Fruit fly (Drosophila melanogaster) whole organism, embryonic: ENCODE data around the gene Torsin.

Experiments used
- Abd-B ChIP-seq: fragments of 200-800 bp; sonication (Bioruptor generic); optimal IDR thresholded peaks from 2 replicates; lab custom pipeline; 2018; ENCODE audit warnings: missing biosample characterization, mild to moderate bottlenecking, missing genetic modification characterization, moderate library complexity
- Awh ChIP-seq: fragments of 200-800 bp; sonication (Bioruptor generic); IDR thresholded peaks from 2 replicates; pipeline ENCODE4, ENCODE4 v1.3.6; 2022; ENCODE audit warnings: missing biosample characterization, missing genetic modification characterization
- CG10565 ChIP-seq: fragments of 200-800 bp; sonication (Bioruptor generic); optimal IDR thresholded peaks from 3 replicates; lab custom pipeline; 2016; ENCODE audit warnings: missing biosample characterization, mild to moderate bottlenecking, missing genetic modification characterization
- CG10959 ChIP-seq: fragments of 200-800 bp; sonication (Bioruptor generic); IDR thresholded peaks from 2 replicates; pipeline ENCODE4 v1.3.6; 2022; ENCODE audit warnings: missing biosample characterization, missing genetic modification characterization
- CG12155 ChIP-seq: fragments of 200-800 bp; sonication (Bioruptor generic); optimal IDR thresholded peaks from 3 replicates; lab custom pipeline; 2016; ENCODE audit warnings: missing biosample characterization, missing genetic modification characterization
- CG12219 ChIP-seq: fragments of 200-800 bp; sonication (Bioruptor generic); optimal IDR thresholded peaks from 3 replicates; lab custom pipeline; 2018; ENCODE audit warnings: missing biosample characterization, mild to moderate bottlenecking, missing genetic modification characterization
- CG14710 ChIP-seq: fragments of 200-800 bp; sonication (Bioruptor generic); optimal IDR thresholded peaks from 3 replicates; lab custom pipeline; 2019; ENCODE audit warnings: missing biosample characterization, mild to moderate bottlenecking, missing genetic modification characterization, moderate library complexity
- CG17361 ChIP-seq: fragments of 200-800 bp; sonication (Bioruptor generic); IDR thresholded peaks from 3 replicates; pipeline ENCODE4 v1.3.6; 2022; ENCODE audit warnings: missing biosample characterization, missing genetic modification characterization
- CG1792 ChIP-seq: fragments of 200-800 bp; sonication (Bioruptor generic); optimal IDR thresholded peaks from 2 replicates; lab custom pipeline; 2016; ENCODE audit warnings: missing biosample characterization, missing genetic modification characterization
- CG2889 ChIP-seq: fragments of 200-800 bp; sonication (Bioruptor generic); IDR thresholded peaks from 3 replicates; pipeline ENCODE4 v1.3.6; 2022; ENCODE audit warnings: missing biosample characterization, missing genetic modification characterization
- CG31388 ChIP-seq: fragments of 200-800 bp; sonication (Bioruptor generic); optimal IDR thresholded peaks from 2 replicates; lab custom pipeline; 2016; ENCODE audit warnings: missing biosample characterization, missing genetic modification characterization
- CG3407 ChIP-seq: fragments of 200-800 bp; sonication (Bioruptor generic); optimal IDR thresholded peaks from 2 replicates; lab custom pipeline; 2018; ENCODE audit warnings: missing biosample characterization, mild to moderate bottlenecking, missing genetic modification characterization
- CG34376 ChIP-seq: fragments of 200-800 bp; sonication (Bioruptor generic); optimal IDR thresholded peaks from 2 replicates; lab custom pipeline; 2018; ENCODE audit warnings: missing biosample characterization, mild to moderate bottlenecking, missing genetic modification characterization
- CG4282 ChIP-seq: fragments of 200-800 bp; sonication (Bioruptor generic); optimal IDR thresholded peaks from 2 replicates; lab custom pipeline; 2016; ENCODE audit warnings: missing biosample characterization, missing genetic modification characterization
- CG7357 ChIP-seq: fragments of 200-800 bp; sonication (Bioruptor generic); IDR thresholded peaks from 3 replicates; pipeline ENCODE4 v1.3.6; 2022; ENCODE audit warnings: missing biosample characterization, missing genetic modification characterization
- CG7556 ChIP-seq: fragments of 200-800 bp; sonication (Bioruptor generic); optimal IDR thresholded peaks from 2 replicates; lab custom pipeline; 2017; ENCODE audit warnings: missing biosample characterization, mild to moderate bottlenecking, missing genetic modification characterization
- CG7963 ChIP-seq: fragments of 200-800 bp; sonication (Bioruptor generic); IDR thresholded peaks from 3 replicates; pipeline ENCODE4 v1.3.6; 2022; ENCODE audit warnings: missing biosample characterization, missing genetic modification characterization; ENCODE audit not compliant: partially characterized antibody
- CG8765 ChIP-seq: fragments of 200-800 bp; sonication (Bioruptor generic); IDR thresholded peaks from 2 replicates; pipeline ENCODE4 v1.3.6; 2022; ENCODE audit warnings: missing biosample characterization, missing genetic modification characterization
- D19A ChIP-seq: fragments of 200-800 bp; optimal IDR thresholded peaks from 3 replicates; lab custom pipeline; 2019; ENCODE audit warnings: missing biosample characterization, mild to moderate bottlenecking, missing genetic modification characterization, moderate library complexity
- Deaf1 ChIP-seq: fragments of 200-800 bp; optimal IDR thresholded peaks from 3 replicates; lab custom pipeline; 2019; ENCODE audit warnings: missing biosample characterization, mild to moderate bottlenecking, missing genetic modification characterization, moderate library complexity
- Fer3 ChIP-seq: fragments of 200-800 bp; sonication (Bioruptor generic); optimal IDR thresholded peaks from 2 replicates; lab custom pipeline; 2018; ENCODE audit warnings: missing biosample characterization, mild to moderate bottlenecking, missing genetic modification characterization, moderate library complexity
- Hmx ChIP-seq: fragments of 200-800 bp; sonication (Bioruptor generic); optimal IDR thresholded peaks from 2 replicates; lab custom pipeline; 2016; ENCODE audit warnings: missing biosample characterization, missing genetic modification characterization
- Hr39 ChIP-seq: fragments of >200 bp; optimal IDR thresholded peaks from 2 replicates; lab custom pipeline; 2017
- Kr ChIP-seq: fragments of 200-800 bp; sonication (Bioruptor generic); optimal IDR thresholded peaks from 2 replicates; lab custom pipeline; 2017; ENCODE audit warnings: missing biosample characterization, mild to moderate bottlenecking, missing genetic modification characterization
- NC2α ChIP-seq: fragments of 200-800 bp; sonication (Bioruptor generic); optimal IDR thresholded peaks from 2 replicates; lab custom pipeline; 2016; ENCODE audit warnings: missing biosample characterization, missing genetic modification characterization
- NK7.1 ChIP-seq: fragments of 200-800 bp; sonication (Bioruptor generic); optimal IDR thresholded peaks from 3 replicates; lab custom pipeline; 2016; ENCODE audit warnings: missing biosample characterization, missing genetic modification characterization
- Optix ChIP-seq: fragments of 200-800 bp; sonication (Bioruptor generic); IDR thresholded peaks from 3 replicates; pipeline ENCODE4 v1.3.6; 2022; ENCODE audit warnings: missing biosample characterization, missing genetic modification characterization
- PHDP ChIP-seq: fragments of 200-800 bp; sonication (Bioruptor generic); optimal IDR thresholded peaks from 3 replicates; lab custom pipeline; 2018; ENCODE audit warnings: missing biosample characterization, mild to moderate bottlenecking, missing genetic modification characterization, moderate library complexity
- Ravus ChIP-seq: fragments of 200-800 bp; sonication (Bioruptor generic); IDR thresholded peaks from 2 replicates; pipeline ENCODE4 v1.3.6; 2022; ENCODE audit warnings: missing biosample characterization, missing genetic modification characterization
- br ChIP-seq: fragments of >200 bp; optimal IDR thresholded peaks from 2 replicates; lab custom pipeline; 2017
- cato ChIP-seq: fragments of 200-800 bp; sonication (Bioruptor generic); optimal IDR thresholded peaks from 2 replicates; lab custom pipeline; 2016; ENCODE audit warnings: missing biosample characterization, missing genetic modification characterization, borderline replicate concordance
- chinmo ChIP-seq: fragments of 200-800 bp; sonication (Bioruptor generic); IDR thresholded peaks from 4 replicates; pipeline ENCODE4 v1.3.6; 2022; ENCODE audit warnings: missing biosample characterization, missing genetic modification characterization; ENCODE audit not compliant: partially characterized antibody
- disco-r ChIP-seq: fragments of 200-800 bp; sonication (Bioruptor generic); optimal IDR thresholded peaks from 2 replicates; lab custom pipeline; 2016; ENCODE audit warnings: missing biosample characterization, missing genetic modification characterization
- ems ChIP-seq: fragments of 200-800 bp; sonication (Bioruptor generic); optimal IDR thresholded peaks from 3 replicates; lab custom pipeline; 2016; ENCODE audit warnings: missing biosample characterization, missing genetic modification characterization
- fru ChIP-seq: fragments of >200 bp; optimal IDR thresholded peaks from 2 replicates; lab custom pipeline; 2017
- gcm ChIP-seq: fragments of 200-800 bp; sonication (Bioruptor generic); optimal IDR thresholded peaks from 2 replicates; lab custom pipeline; 2019; ENCODE audit warnings: missing biosample characterization, mild to moderate bottlenecking, missing genetic modification characterization, moderate library complexity
- gt ChIP-seq: fragments of 200-800 bp; sonication (Bioruptor generic); IDR thresholded peaks from 2 replicates; pipeline ENCODE4 v1.3.6; 2022; ENCODE audit warnings: missing biosample characterization, missing genetic modification characterization
- insv ChIP-seq, 2 experiments: fragments of 200-800 bp; sonication (Bioruptor generic); optimal IDR thresholded peaks; 3 replicates each; lab custom pipeline; 2016 to 2018; ENCODE audit warnings: missing biosample characterization in 2 of 2, missing genetic modification characterization in 2 of 2
- odd ChIP-seq: fragments of 200-800 bp; sonication (Bioruptor generic); optimal IDR thresholded peaks from 2 replicates; lab custom pipeline; 2017; ENCODE audit warnings: missing biosample characterization, mild to moderate bottlenecking, missing genetic modification characterization
- pan ChIP-seq, 4 experiments: fragments of >200 bp in 3 of 4; fragments of 200-800 bp in 1 of 4; sonication (Bioruptor generic) in 1 of 4; optimal IDR thresholded peaks in 3 of 4; IDR thresholded peaks in 1 of 4; 2 replicates each; pipeline versions ENCODE4 v1.3.6 to Lab custom; 2017 to 2022; ENCODE audit warnings: missing biosample characterization in 2 of 4, missing genetic modification characterization in 2 of 4, mixed read lengths in 1 of 4
- pum ChIP-seq: fragments of 200-800 bp; sonication (Bioruptor generic); optimal IDR thresholded peaks from 2 replicates; lab custom pipeline; 2016; ENCODE audit warnings: missing biosample characterization, missing genetic modification characterization
- schlank ChIP-seq: fragments of 200-800 bp; sonication (Bioruptor generic); optimal IDR thresholded peaks from 2 replicates; lab custom pipeline; 2018; ENCODE audit warnings: missing biosample characterization, mild to moderate bottlenecking, missing genetic modification characterization
- seq ChIP-seq: fragments of 200-800 bp; sonication (Bioruptor generic); IDR thresholded peaks from 2 replicates; pipeline ENCODE4 v1.3.6; 2022; ENCODE audit warnings: missing biosample characterization, missing genetic modification characterization
- slbo ChIP-seq: fragments of 200-800 bp; sonication (Bioruptor generic); IDR thresholded peaks from 2 replicates; pipeline ENCODE4 v1.3.6; 2022; ENCODE audit warnings: missing biosample characterization, missing genetic modification characterization
- tgo ChIP-seq: fragments of 200-800 bp; sonication (Bioruptor generic); IDR thresholded peaks from 3 replicates; pipeline ENCODE4 v1.3.6; 2022; ENCODE audit warnings: missing biosample characterization, missing genetic modification characterization
- tll ChIP-seq, 2 experiments: fragments of 200-800 bp in 1 of 2; fragments of >200 bp in 1 of 2; sonication (Bioruptor generic) in 1 of 2; optimal IDR thresholded peaks; 2 replicates each; lab custom pipeline; 2017 to 2019; ENCODE audit warnings: missing biosample characterization in 2 of 2, missing genetic modification characterization in 2 of 2, mild to moderate bottlenecking in 1 of 2, moderate library complexity in 1 of 2
- trh ChIP-seq: fragments of 200-800 bp; sonication (Bioruptor generic); optimal IDR thresholded peaks from 2 replicates; lab custom pipeline; 2016; ENCODE audit warnings: missing biosample characterization, missing genetic modification characterization
- tup ChIP-seq: fragments of 200-800 bp; sonication (Bioruptor generic); optimal IDR thresholded peaks from 2 replicates; lab custom pipeline; 2016; ENCODE audit warnings: missing biosample characterization, mild to moderate bottlenecking, missing genetic modification characterization, moderate library complexity
- tx ChIP-seq: fragments of 200-800 bp; sonication (Bioruptor generic); optimal IDR thresholded peaks from 2 replicates; lab custom pipeline; 2016; ENCODE audit warnings: missing biosample characterization, missing genetic modification characterization
- vnd ChIP-seq: fragments of 200-800 bp; sonication (Bioruptor generic); IDR thresholded peaks from 3 replicates; pipeline ENCODE4 v1.3.6; 2022; ENCODE audit warnings: missing biosample characterization, missing genetic modification characterization; ENCODE audit not compliant: partially characterized antibody
- yki ChIP-seq: fragments of >200 bp; optimal IDR thresholded peaks from 3 replicates; lab custom pipeline; 2018

Gene Torsin

dm6 chrX:4684444-4684924, 34.7 kb upstream of the Torsin start (continued):
- TF ChIP-seq seq (GFP tag; lab: Robert Waterston, UW) (peak; percentile 85), CG7556 (GFP tag; lab: Kevin White, UChicago) (peak; percentile 65), CG1792 (GFP tag; lab: Kevin White, UChicago) (peak; percentile 69), CG8765 (peak; percentile 78), schlank (peak; percentile 81), insv (GFP tag; optimal IDR thresholded peaks at IDR 0.05; lab: Kevin White, UChicago) (peak in 1 of 2 experiments; percentile 65), CG10565 (GFP tag; lab: Kevin White, UChicago) (no peak), NC2α (GFP tag; lab: Kevin White, UChicago) (peak; percentile 29), Ravus (GFP tag; lab: Robert Waterston, UW) (peak; percentile 46; the same call in 1 of the 2 replicates), cato (peak; percentile 32), CG12219 (GFP tag; lab: Kevin White, UChicago) (peak; percentile 75), Abd-B (GFP tag; lab: Kevin White, UChicago) (peak; percentile 74), CG31388 (GFP tag; lab: Kevin White, UChicago) (peak; percentile 17), CG2889 (GFP tag; lab: Robert Waterston, UW) (peak; percentile 90), slbo (GFP tag; lab: Robert Waterston, UW) (peak; percentile 96), Optix (GFP tag; lab: Robert Waterston, UW) (peak; percentile 89), gt (GFP tag; lab: Robert Waterston, UW) (peak; percentile 67), CG12155 (GFP tag; lab: Kevin White, UChicago) (peak; percentile 88), NK7.1 (GFP tag; lab: Kevin White, UChicago) (peak; percentile 71), CG3407 (no peak), yki (lab: Kevin White, UChicago) (no peak), Fer3 (tag; lab: Kevin White, UChicago) (peak; percentile 83), Awh (GFP tag; lab: Robert Waterston, UW) (peak; percentile 87), ems (GFP tag; lab: Kevin White, UChicago) (peak; percentile 73), Kr (GFP tag; lab: Kevin White, UChicago) (no peak), tx (GFP tag; lab: Kevin White, UChicago) (peak; percentile 79), Deaf1 (tag; lab: Kevin White, UChicago) (peak; percentile 54), vnd (GFP tag; lab: Robert Waterston, UW) (peak; percentile 73), Hmx (no peak), CG7357 (GFP tag; lab: Robert Waterston, UW) (peak; percentile 77), CG10959 (peak; percentile 76), Hr39 (lab: Kevin White, UChicago) (no peak), odd (GFP tag; lab: Kevin White, UChicago) (no peak), tgo (GFP tag; lab: Robert Waterston, UW) (peak; percentile 89), tup (GFP tag; lab: Kevin White, UChicago) (peak; percentile 66), CG4282 (GFP tag; lab: Kevin White, UChicago) (peak; percentile 82), CG34376 (peak; percentile 93), D19A (tag; lab: Kevin White, UChicago) (peak; percentile 45), CG7963 (GFP tag; lab: Robert Waterston, UW) (peak; percentile 74; the same call in 2 of the 3 replicates), br (lab: Kevin White, UChicago) (no peak), trh (GFP tag; lab: Kevin White, UChicago) (peak; percentile 29), CG14710 (tag; lab: Kevin White, UChicago) (peak; percentile 95), gcm (GFP tag; lab: Kevin White, UChicago) (peak; percentile 51), fru (lab: Kevin White, UChicago) (no peak), chinmo (GFP tag; lab: Robert Waterston, UW) (peak; percentile 98), PHDP (peak; percentile 82), pan (optimal IDR thresholded peaks at IDR 0.05; lab: Kevin White, UChicago) (no peak), pan (GFP tag; optimal IDR thresholded peaks at IDR 0.05 in 1 of 2, IDR thresholded peaks at IDR 0.05 in 1 of 2) (peak in 1 of 2 experiments; percentile 93), tll (GFP tag; optimal IDR thresholded peaks at IDR 0.05; lab: Kevin White, UChicago) (peak in 1 of 2 experiments; percentile 52), pum (GFP tag; lab: Kevin White, UChicago) (peak; percentile 83), CG17361 (peak; percentile 74), disco-r (GFP tag; lab: Kevin White, UChicago) (no peak)
